Worm (Caenorhabditis elegans) whole organism, late embryonic: ENCODE measurements around the gene dpm-1.

Experiments
- ahr-1 ChIP-seq: sonication (generic microtip); optimal IDR thresholded peaks from 2 replicates; lab custom pipeline; 2016; ENCODE audit warnings: missing genetic modification characterization, missing compliant biosample characterization
- ceh-14 ChIP-seq: sonication (generic microtip); optimal IDR thresholded peaks from 2 replicates; lab custom pipeline; 2016; ENCODE audit warnings: missing genotype, missing genetic modification characterization, missing compliant biosample characterization
- ceh-31 ChIP-seq: sonication (generic microtip); optimal IDR thresholded peaks from 2 replicates; lab custom pipeline; 2016; ENCODE audit warnings: missing genetic modification characterization, missing compliant biosample characterization
- ceh-34 ChIP-seq: sonication (generic microtip); optimal IDR thresholded peaks from 2 replicates; lab custom pipeline; 2016; ENCODE audit warnings: mild to moderate bottlenecking, missing genetic modification characterization, missing compliant biosample characterization
- ets-4 ChIP-seq: sonication (generic microtip); optimal IDR thresholded peaks from 2 replicates; lab custom pipeline; 2016; ENCODE audit warnings: missing genetic modification characterization, missing compliant biosample characterization
- nhr-232 ChIP-seq: sonication (generic microtip); optimal IDR thresholded peaks from 2 replicates; lab custom pipeline; 2016; ENCODE audit warnings: missing genetic modification characterization, missing compliant biosample characterization
- pqm-1 ChIP-seq: sonication (generic microtip); optimal IDR thresholded peaks from 2 replicates; lab custom pipeline; 2016; ENCODE audit warnings: missing genetic modification characterization, missing compliant biosample characterization
- syd-9 ChIP-seq: sonication (generic microtip); optimal IDR thresholded peaks from 2 replicates; lab custom pipeline; 2016; ENCODE audit warnings: mild to moderate bottlenecking, missing genetic modification characterization, moderate library complexity, missing compliant biosample characterization

DNA sequence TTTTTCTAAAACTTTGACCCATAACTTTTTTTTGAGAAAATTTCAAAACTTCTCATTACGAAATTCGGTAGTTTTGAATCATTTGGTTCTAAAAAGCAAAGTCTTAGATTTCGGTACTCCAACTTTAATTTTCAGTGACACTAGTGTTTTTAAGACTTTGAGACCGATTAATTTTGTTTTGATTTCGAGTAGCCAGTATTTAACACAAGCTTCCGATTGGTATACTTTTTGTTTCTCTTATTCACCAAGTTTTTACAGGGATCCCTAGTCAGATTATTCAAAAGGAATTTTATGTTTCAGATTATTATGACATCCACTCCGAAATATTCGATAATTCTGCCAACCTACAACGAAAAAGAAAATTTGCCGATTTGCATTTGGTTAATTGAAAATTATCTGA is at the start of gene dpm-1:
- TF ChIP-seq syd-9: no peak
- no peak for TF ChIP-seq ets-4 (tag; lab: Kevin White, UChicago)
- no peak for TF ChIP-seq ceh-34 (tag; lab: Kevin White, UChicago)
- no peak for TF ChIP-seq nhr-232 (tag; lab: Kevin White, UChicago)
- no peak for TF ChIP-seq ahr-1 (tag; lab: Kevin White, UChicago)
- no peak for TF ChIP-seq pqm-1
- TF ChIP-seq ceh-31 (tag; lab: Kevin White, UChicago): no peak
- no peak for TF ChIP-seq ceh-14 (tag; lab: Kevin White, UChicago)
